Fruit fly (Drosophila melanogaster) whole organism, wandering third instar larva: Measurements from ENCODE around the gene CG3857.

Source experiments
- Abd-B ChIP-seq: fragments of >200 bp; optimal IDR thresholded peaks from 2 replicates; lab custom pipeline; 2017; ENCODE audit warnings: missing biosample characterization, missing genetic modification characterization
- CrebA ChIP-seq: fragments of 200-800 bp; sonication (Bioruptor generic); optimal IDR thresholded peaks from 2 replicates; lab custom pipeline; 2016; ENCODE audit warnings: missing biosample characterization, mild to moderate bottlenecking, missing genetic modification characterization, borderline replicate concordance
- Dif ChIP-seq: fragments of 200-275, 200-300 bp; sonication (Bioruptor generic); optimal IDR thresholded peaks from 2 replicates; lab custom pipeline; 2018; ENCODE audit warnings: missing biosample characterization, missing genetic modification characterization; ENCODE audit not compliant: partially characterized antibody
- Hnf4 ChIP-seq: fragments of 200-800 bp; sonication (Bioruptor generic); optimal IDR thresholded peaks from 2 replicates; lab custom pipeline; 2016; ENCODE audit warnings: missing biosample characterization, mild to moderate bottlenecking, missing genetic modification characterization
- Hr83 ChIP-seq: fragments of 200-300 bp; sonication (Bioruptor generic); optimal IDR thresholded peaks from 2 replicates; lab custom pipeline; 2016; ENCODE audit warnings: missing biosample characterization, mild to moderate bottlenecking, missing genetic modification characterization, moderate library complexity; ENCODE audit not compliant: poor library complexity, severe bottlenecking
- N ChIP-seq: fragments of >200 bp; optimal IDR thresholded peaks from 2 replicates; lab custom pipeline; 2018; ENCODE audit warnings: missing biosample characterization, missing external identifiers, missing genetic modification characterization
- Vsx2 ChIP-seq: fragments of 200-300, 225-300 bp; sonication (Bioruptor generic); optimal IDR thresholded peaks from 2 replicates; lab custom pipeline; 2018; ENCODE audit warnings: missing biosample characterization, missing genetic modification characterization; ENCODE audit not compliant: partially characterized antibody
- br ChIP-seq: fragments of 200-800 bp; sonication (Bioruptor generic); optimal IDR thresholded peaks from 2 replicates; lab custom pipeline; 2016; ENCODE audit warnings: missing biosample characterization, missing genetic modification characterization
- h ChIP-seq: fragments of 200-800 bp; sonication (Bioruptor generic); optimal IDR thresholded peaks from 3 replicates; lab custom pipeline; 2016; ENCODE audit warnings: missing biosample characterization, mild to moderate bottlenecking, missing genetic modification characterization
- psq ChIP-seq: fragments of 200-800 bp; sonication (Bioruptor generic); optimal IDR thresholded peaks from 3 replicates; lab custom pipeline; 2017; ENCODE audit warnings: missing biosample characterization, mild to moderate bottlenecking, missing genetic modification characterization, moderate library complexity
- tai ChIP-seq: sonication (Bioruptor generic); optimal IDR thresholded peaks from 2 replicates; lab custom pipeline; 2016; ENCODE audit warnings: missing biosample characterization, missing genetic modification characterization

DNA sequence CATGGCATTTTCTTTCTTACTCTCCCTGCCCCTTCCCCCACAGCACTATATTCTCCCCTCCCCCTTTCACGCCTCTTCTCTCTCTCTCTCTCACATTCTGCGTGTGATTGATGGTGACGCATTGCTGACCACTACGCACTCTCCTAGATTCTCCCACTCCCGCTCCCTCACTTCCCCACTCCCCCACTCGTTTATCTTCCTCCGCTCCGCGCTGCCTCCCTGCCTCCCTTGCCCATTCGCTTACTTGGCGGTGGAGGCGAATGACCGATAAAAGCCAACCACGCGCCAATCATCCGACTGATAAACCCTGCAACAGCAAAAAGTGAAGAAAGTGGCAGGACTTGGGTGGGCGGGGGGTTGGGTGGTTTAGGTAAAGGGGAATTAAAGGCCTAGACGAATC is 10.5 kb upstream of the CG3857 start:
- peak; percentile 84 for TF ChIP-seq h
- no peak for TF ChIP-seq Vsx2 (GFP tag; lab: Kevin White, UChicago)
- TF ChIP-seq CrebA (GFP tag; lab: Kevin White, UChicago): no peak
- TF ChIP-seq br (GFP tag; lab: Kevin White, UChicago): no peak
- TF ChIP-seq Abd-B: no peak
- TF ChIP-seq Dif (GFP tag; lab: Kevin White, UChicago): no peak
- no peak for TF ChIP-seq N (GFP tag; lab: Kevin White, UChicago)
- TF ChIP-seq psq (GFP tag; lab: Kevin White, UChicago): no peak
- TF ChIP-seq tai (GFP tag; lab: Kevin White, UChicago): peak; percentile 58
- no peak for TF ChIP-seq Hr83
- TF ChIP-seq Hnf4 (GFP tag; lab: Kevin White, UChicago): no peak
